Fruit fly (Drosophila melanogaster): Measurements from ENCODE around the gene gny.

The gny gene

dm6 chr2L:10422643-10423606 is 43.0 kb downstream of the gny start, which contains the start of the genes pie and Wdfy2 (continued):
- TF ChIP-seq Dref (GFP tag; IDR thresholded peaks at IDR 0.05) (peak; percentile 47), Fer1 (GFP tag; optimal IDR thresholded peaks at IDR 0.05) (no peak), trem (tag; optimal IDR thresholded peaks at IDR 0.05) (peak; percentile 4), H15 (GFP tag; IDR thresholded peaks at IDR 0.05) (no peak), slbo (GFP tag; IDR thresholded peaks at IDR 0.05) (0 out of 2 replicates have a peak, but pooled peaks have one; percentile 22), lmd (GFP tag; IDR thresholded peaks at IDR 0.05) (no peak), CG11247 (GFP tag; IDR thresholded peaks at IDR 0.05) (no peak), CG2120 (GFP tag; optimal IDR thresholded peaks at IDR 0.05) (no peak), CG3838 (GFP tag; optimal IDR thresholded peaks at IDR 0.05) (no peak), Hr51 (GFP tag; optimal IDR thresholded peaks at IDR 0.05) (no peak), chn (GFP tag; optimal IDR thresholded peaks at IDR 0.05) (no peak), Abd-B (GFP tag; optimal IDR thresholded peaks at IDR 0.05) (peak; percentile 50), emc (GFP tag; optimal IDR thresholded peaks at IDR 0.05) (no peak), CG17802 (tag; optimal IDR thresholded peaks at IDR 0.05) (peak; percentile 92), Bdp1 (GFP tag; optimal IDR thresholded peaks at IDR 0.05) (no peak), lola (GFP tag; optimal IDR thresholded peaks at IDR 0.05) (peak in 2 of 3 experiments; percentile 14 to 94), cwo (GFP tag; optimal IDR thresholded peaks at IDR 0.05) (no peak), fd3F (GFP tag; optimal IDR thresholded peaks at IDR 0.05) (no peak), Med (GFP tag) (peak; percentile 65), CG2712 (tag; optimal IDR thresholded peaks at IDR 0.05) (peak; percentile 21), eyg (GFP tag; optimal IDR thresholded peaks at IDR 0.05) (no peak), CG13123 (GFP tag; optimal IDR thresholded peaks at IDR 0.05) (no peak), Aef1 (GFP tag; IDR thresholded peaks at IDR 0.05) (peak; percentile 29; the same call in 1 of the 3 replicates), Eip74EF (GFP tag; optimal IDR thresholded peaks at IDR 0.05) (peak in 1 of 2 experiments; percentile 88), CG30020 (tag; optimal IDR thresholded peaks at IDR 0.05) (peak; percentile 97), Sin3A (optimal IDR thresholded peaks at IDR 0.05) (no peak), nerfin-1 (tag; optimal IDR thresholded peaks at IDR 0.05) (peak; percentile 2), crol (GFP tag; IDR thresholded peaks at IDR 0.05) (no peak), salm (tag; optimal IDR thresholded peaks at IDR 0.05) (no peak), CG17912 (GFP tag; optimal IDR thresholded peaks at IDR 0.05) (no peak), CG7357 (GFP tag; IDR thresholded peaks at IDR 0.05) (peak; percentile 97), ssp (GFP tag; IDR thresholded peaks at IDR 0.05) (peak; percentile 97), ranshi (GFP tag; IDR thresholded peaks at IDR 0.05) (no peak), CG4360 (GFP tag; IDR thresholded peaks at IDR 0.05) (no peak), CG7271 (tag; optimal IDR thresholded peaks at IDR 0.05) (no peak), Sry-β (GFP tag; optimal IDR thresholded peaks at IDR 0.05) (peak; percentile 36), CG2116 (GFP tag; optimal IDR thresholded peaks at IDR 0.05) (peak; percentile 77), CG3407 (GFP tag; optimal IDR thresholded peaks at IDR 0.05) (no peak), Nf-YC (tag; optimal IDR thresholded peaks at IDR 0.05) (peak; percentile 1), CG10565 (GFP tag; optimal IDR thresholded peaks at IDR 0.05) (no peak), Ptx1 (GFP tag; IDR thresholded peaks at IDR 0.05) (0 out of 2 replicates have a peak, but pooled peaks have one; percentile 28), CG1832 (GFP tag; optimal IDR thresholded peaks at IDR 0.05) (no peak), bigmax (GFP tag; optimal IDR thresholded peaks at IDR 0.05) (no peak), vvl (GFP tag; IDR thresholded peaks at IDR 0.05) (peak; percentile 12; the same call in 1 of the 2 replicates), pb (GFP tag; optimal IDR thresholded peaks at IDR 0.05) (no peak), CG9609 (GFP tag; optimal IDR thresholded peaks at IDR 0.05) (no peak), CG8765 (GFP tag; IDR thresholded peaks at IDR 0.05) (no peak), CG10462 (GFP tag; optimal IDR thresholded peaks at IDR 0.05) (no peak), CG15514 (GFP tag; optimal IDR thresholded peaks at IDR 0.05) (peak; percentile 22)
